Worm (Caenorhabditis elegans): ENCODE data around the gene Y59E9AL.4.
"Not testable (repeated sequence)": the region's sequence is repeated elsewhere in the genome, so short reads cannot be mapped to it uniquely, and the experiment has no call there.

ce11 chrIV:5218496-5218895, 3.5 kb upstream of the Y59E9AL.4 start, which contains the start of gene nsph-4.2:
- TF ChIP-seq mep-1 (tag; optimal IDR thresholded peaks at IDR 0.05); ceh-88 (GFP tag; IDR thresholded peaks at IDR 0.05); egl-27 (tag; optimal IDR thresholded peaks at IDR 0.05); ets-5 (GFP tag; IDR thresholded peaks at IDR 0.05); snpc-4 (tag; optimal IDR thresholded peaks at IDR 0.05); nhr-11 (tag; optimal IDR thresholded peaks at IDR 0.05); nhr-12 (tag; optimal IDR thresholded peaks at IDR 0.05); elt-3 (tag; optimal IDR thresholded peaks at IDR 0.05); fos-1 (tag; optimal IDR thresholded peaks at IDR 0.05); lin-35 (GFP tag; optimal IDR thresholded peaks at IDR 0.05); ama-1 (optimal IDR thresholded peaks at IDR 0.05); efl-3 (GFP tag; optimal IDR thresholded peaks at IDR 0.05): not testable (repeated sequence)
